Fruit fly (Drosophila melanogaster) whole organism, embryonic: ENCODE data around the gene Rlb1.
A peak's percentile ranks its signal among the peaks of the same experiment; 100 is the strongest.

Experiments
- CG11247 ChIP-seq: fragments of 200-800 bp; sonication (Bioruptor generic); IDR thresholded peaks from 2 replicates; pipeline ENCODE4 v1.3.6; 2022; ENCODE audit warnings: missing biosample characterization, missing genetic modification characterization
- CG12104 ChIP-seq: fragments of 200-800 bp; sonication (Bioruptor generic); optimal IDR thresholded peaks from 3 replicates; lab custom pipeline; 2016; ENCODE audit warnings: missing biosample characterization, missing genetic modification characterization
- CG12942 ChIP-seq: fragments of 200-800 bp; sonication (Bioruptor generic); optimal IDR thresholded peaks from 3 replicates; lab custom pipeline; 2016; ENCODE audit warnings: missing biosample characterization, missing genetic modification characterization
- CG13287 ChIP-seq: fragments of 200-800 bp; sonication (Bioruptor generic); IDR thresholded peaks from 2 replicates; pipeline ENCODE4 v1.3.6; 2022; ENCODE audit warnings: missing biosample characterization, missing genetic modification characterization; ENCODE audit not compliant: partially characterized antibody
- CG14441 ChIP-seq: fragments of 200-800 bp; sonication (Bioruptor generic); IDR thresholded peaks from 2 replicates; pipeline ENCODE4 v1.3.6; 2022; ENCODE audit warnings: missing biosample characterization, missing genetic modification characterization
- CG18599 ChIP-seq: fragments of 200-800 bp; sonication (Bioruptor generic); optimal IDR thresholded peaks from 3 replicates; lab custom pipeline; 2017; ENCODE audit warnings: missing biosample characterization, missing genetic modification characterization, mild to moderate bottlenecking, moderate library complexity, missing genetic modification reagents
- CG18619 ChIP-seq: fragments of 200-800 bp; sonication (Bioruptor generic); optimal IDR thresholded peaks from 3 replicates; lab custom pipeline; 2017; ENCODE audit warnings: missing biosample characterization, mild to moderate bottlenecking, missing genetic modification characterization
- CG33213 ChIP-seq: fragments of 200-800 bp; sonication (Bioruptor generic); optimal IDR thresholded peaks from 3 replicates; lab custom pipeline; 2016; ENCODE audit warnings: missing biosample characterization, missing genetic modification characterization
- CG34422 ChIP-seq: fragments of 200-800 bp; sonication (Bioruptor generic); IDR thresholded peaks from 3 replicates; pipeline ENCODE4 v1.3.6; 2022; ENCODE audit warnings: missing biosample characterization, missing genetic modification characterization
- CG8089 ChIP-seq: fragments of 200-800 bp; sonication (Bioruptor generic); optimal IDR thresholded peaks from 3 replicates; lab custom pipeline; 2016; ENCODE audit warnings: missing biosample characterization, missing genetic modification characterization
- CG9215 ChIP-seq: fragments of 200-800 bp; sonication (Bioruptor generic); IDR thresholded peaks from 2 replicates; pipeline ENCODE4 v1.3.6; 2022; ENCODE audit warnings: missing biosample characterization, missing genetic modification characterization
- CG9932 ChIP-seq: fragments of 200-800 bp; sonication (Bioruptor generic); IDR thresholded peaks from 2 replicates; pipeline ENCODE4 v1.3.6; 2022; ENCODE audit warnings: missing biosample characterization, missing genetic modification characterization
- D19B ChIP-seq: fragments of 200-800 bp; sonication (Bioruptor generic); optimal IDR thresholded peaks from 2 replicates; lab custom pipeline; 2017; ENCODE audit warnings: missing biosample characterization, mild to moderate bottlenecking, missing genetic modification characterization
- Deaf1 ChIP-seq: fragments of 200-800 bp; optimal IDR thresholded peaks from 3 replicates; lab custom pipeline; 2019; ENCODE audit warnings: missing biosample characterization, mild to moderate bottlenecking, missing genetic modification characterization, moderate library complexity
- Hr51 ChIP-seq, 2 experiments: fragments of 200-800 bp; sonication (Bioruptor generic); optimal IDR thresholded peaks; 2 replicates in 1 of 2; 3 replicates in 1 of 2; lab custom pipeline; 2016 to 2018; ENCODE audit warnings: missing biosample characterization in 2 of 2, missing genetic modification characterization in 2 of 2, mild to moderate bottlenecking in 1 of 2, moderate library complexity in 1 of 2
- Med ChIP-seq: fragments of 200-800 bp; sonication (Bioruptor generic); peaks from one replicate; lab custom pipeline; 2016; ENCODE audit warnings: missing biosample characterization, missing genetic modification characterization, mild to moderate bottlenecking, inconsistent platforms, moderate library complexity
- Oli ChIP-seq: fragments of 200-800 bp; sonication (Bioruptor generic); optimal IDR thresholded peaks from 2 replicates; lab custom pipeline; 2018; ENCODE audit warnings: missing biosample characterization, mild to moderate bottlenecking, missing genetic modification characterization, moderate library complexity
- Scr ChIP-seq: fragments of 200-800 bp; sonication (Bioruptor generic); IDR thresholded peaks from 2 replicates; pipeline ENCODE4 v1.3.6; 2022; ENCODE audit warnings: missing biosample characterization, missing genetic modification characterization; ENCODE audit not compliant: partially characterized antibody
- abd-A ChIP-seq: fragments of 200-800 bp; sonication (Bioruptor generic); optimal IDR thresholded peaks from 3 replicates; lab custom pipeline; 2019; ENCODE audit warnings: missing biosample characterization, mild to moderate bottlenecking, missing genetic modification characterization, moderate library complexity
- aop ChIP-seq: fragments of 200-800 bp; sonication (Bioruptor generic); IDR thresholded peaks from 2 replicates; pipeline ENCODE4 v1.3.6; 2022; ENCODE audit warnings: missing biosample characterization, missing genetic modification characterization
- cg ChIP-seq: fragments of 200-800 bp; sonication (Bioruptor generic); optimal IDR thresholded peaks from 3 replicates; lab custom pipeline; 2019; ENCODE audit warnings: missing biosample characterization, mild to moderate bottlenecking, missing genetic modification characterization, moderate library complexity
- chn ChIP-seq: fragments of 200-800 bp; sonication (Bioruptor generic); optimal IDR thresholded peaks from 2 replicates; lab custom pipeline; 2016; ENCODE audit warnings: missing biosample characterization, missing genetic modification characterization
- crol ChIP-seq: fragments of 200-800 bp; sonication (Bioruptor generic); IDR thresholded peaks from 2 replicates; pipeline ENCODE4 v1.3.6; 2022; ENCODE audit warnings: missing biosample characterization, missing genetic modification characterization
- jing ChIP-seq: fragments of 200-800 bp; sonication (Bioruptor generic); optimal IDR thresholded peaks from 2 replicates; lab custom pipeline; 2018; ENCODE audit warnings: missing biosample characterization, mild to moderate bottlenecking, missing genetic modification characterization
- lab ChIP-seq: fragments of 200-800 bp; sonication (Bioruptor generic); optimal IDR thresholded peaks from 3 replicates; lab custom pipeline; 2017; ENCODE audit warnings: missing biosample characterization, missing genetic modification characterization, mild to moderate bottlenecking, moderate library complexity, missing genetic modification reagents
- mirr ChIP-seq: fragments of 200-800 bp; sonication (Bioruptor generic); optimal IDR thresholded peaks from 3 replicates; lab custom pipeline; 2018; ENCODE audit warnings: missing biosample characterization, mild to moderate bottlenecking, missing genetic modification characterization
- nom ChIP-seq: fragments of 200-800 bp; sonication (Bioruptor generic); optimal IDR thresholded peaks from 2 replicates; lab custom pipeline; 2017; ENCODE audit warnings: missing biosample characterization, missing genetic modification characterization, mild to moderate bottlenecking, moderate library complexity, missing genetic modification reagents
- pb ChIP-seq: fragments of 200-800 bp; sonication (Bioruptor generic); optimal IDR thresholded peaks from 3 replicates; lab custom pipeline; 2016; ENCODE audit warnings: missing biosample characterization, missing genetic modification characterization
- pum ChIP-seq: fragments of 200-800 bp; sonication (Bioruptor generic); optimal IDR thresholded peaks from 2 replicates; lab custom pipeline; 2016; ENCODE audit warnings: missing biosample characterization, missing genetic modification characterization
- ranshi ChIP-seq: fragments of 200-800 bp; sonication (Bioruptor generic); IDR thresholded peaks from 2 replicates; pipeline ENCODE4 v1.3.6; 2022; ENCODE audit warnings: missing biosample characterization, missing genetic modification characterization
- row ChIP-seq: fragments of 200-800 bp; sonication (Bioruptor generic); IDR thresholded peaks from 3 replicates; pipeline ENCODE4 v1.3.6; 2022; ENCODE audit warnings: missing biosample characterization, missing genetic modification characterization
- sd ChIP-seq: fragments of 200-800 bp; sonication (Bioruptor generic); optimal IDR thresholded peaks from 3 replicates; lab custom pipeline; 2018; ENCODE audit warnings: missing biosample characterization, mild to moderate bottlenecking, missing genetic modification characterization, moderate library complexity
- seq ChIP-seq: fragments of 200-800 bp; sonication (Bioruptor generic); IDR thresholded peaks from 2 replicates; pipeline ENCODE4 v1.3.6; 2022; ENCODE audit warnings: missing biosample characterization, missing genetic modification characterization
- stwl ChIP-seq: fragments of 200-800 bp; sonication (Bioruptor generic); optimal IDR thresholded peaks from 3 replicates; lab custom pipeline; 2018; ENCODE audit warnings: missing biosample characterization, mild to moderate bottlenecking, missing genetic modification characterization, moderate library complexity
- zfh1 ChIP-seq: fragments of 200-800 bp; sonication (Bioruptor generic); IDR thresholded peaks from 3 replicates; pipeline ENCODE4 v1.3.6; 2022; ENCODE audit warnings: missing biosample characterization, missing genetic modification characterization
- zfh2 ChIP-seq: fragments of 200-800 bp; sonication (Bioruptor generic); optimal IDR thresholded peaks from 2 replicates; lab custom pipeline; 2016; ENCODE audit warnings: missing biosample characterization, missing genetic modification characterization

Rlb1 gene

DNA sequence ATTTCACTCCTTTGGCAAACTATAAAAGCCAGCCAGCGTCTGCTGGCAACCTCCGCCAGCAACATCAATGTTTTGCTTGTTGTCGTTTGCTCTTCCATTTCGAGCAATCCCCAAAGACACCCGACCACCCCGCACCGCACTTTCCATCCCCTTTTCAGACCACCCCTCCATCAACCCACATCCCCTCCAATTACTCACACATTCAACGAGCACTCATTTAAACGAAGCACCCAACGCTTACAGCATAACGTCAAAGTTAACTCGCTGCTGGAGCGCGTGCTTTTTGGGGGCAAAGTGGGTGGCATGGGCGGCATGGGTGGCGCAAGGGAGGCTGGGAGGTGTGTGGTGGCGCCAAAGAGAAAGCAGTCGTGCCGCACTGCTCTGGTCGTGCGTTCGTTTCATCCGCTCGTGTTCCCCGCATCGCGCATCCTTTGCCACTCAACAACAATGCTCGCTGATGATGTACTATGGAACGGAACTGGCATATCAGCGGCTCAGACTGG is 22.0 kb upstream of the Rlb1 start (continued):
- peak; percentile 48 for TF ChIP-seq Med (GFP tag; lab: Kevin White, UChicago)
- TF ChIP-seq CG13287 (GFP tag; lab: Robert Waterston, UW), result no peak
- no peak for TF ChIP-seq pum (GFP tag; lab: Kevin White, UChicago)
- TF ChIP-seq CG9932, result peak; percentile 16; the same call in 1 of the 2 replicates

DNA sequence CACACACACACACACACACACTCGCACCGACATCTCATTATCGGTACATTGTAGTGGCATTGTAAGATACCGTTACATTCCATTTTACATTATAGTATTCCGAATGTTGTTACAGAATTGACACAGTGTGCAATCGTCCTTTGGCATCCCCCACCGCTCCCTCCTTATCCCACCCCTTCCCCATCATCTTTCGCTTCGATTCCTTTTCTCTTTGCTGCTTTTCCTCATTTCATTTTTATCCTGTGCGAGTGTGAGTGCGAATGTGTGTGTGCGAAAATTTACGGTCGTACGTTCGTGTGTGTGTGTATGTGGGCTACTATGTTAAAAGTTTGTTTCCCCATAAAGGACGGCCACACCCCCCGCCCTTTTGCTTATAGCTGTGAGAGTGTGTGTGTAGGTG is 21.0 kb upstream of the Rlb1 start:
- TF ChIP-seq pb (GFP tag; lab: Kevin White, UChicago) (no peak), lab (GFP tag; lab: Kevin White, UChicago) (peak; percentile 11), CG18599 (peak; percentile 28), stwl (tag; lab: Kevin White, UChicago) (no peak), CG11247 (no peak), Hr51 (GFP tag; optimal IDR thresholded peaks at IDR 0.05; lab: Kevin White, UChicago) (no peak), CG14441 (GFP tag; lab: Robert Waterston, UW) (no peak), CG34422 (GFP tag; lab: Robert Waterston, UW) (no peak), Oli (tag; lab: Kevin White, UChicago) (no peak), nom (no peak), jing (GFP tag; lab: Kevin White, UChicago) (no peak), crol (GFP tag; lab: Robert Waterston, UW) (peak; percentile 65), sd (peak; percentile 13), CG18619 (GFP tag; lab: Kevin White, UChicago) (no peak), abd-A (peak; percentile 95), cg (GFP tag; lab: Kevin White, UChicago) (peak; percentile 43), D19B (no peak), mirr (GFP tag; lab: Kevin White, UChicago) (peak; percentile 45), chn (no peak), CG12942 (GFP tag; lab: Kevin White, UChicago) (no peak), seq (GFP tag; lab: Robert Waterston, UW) (0 out of 2 replicates have a peak, but pooled peaks have one; percentile 13), zfh1 (GFP tag; lab: Robert Waterston, UW) (no peak), CG8089 (GFP tag; lab: Kevin White, UChicago) (no peak), Scr (GFP tag; lab: Robert Waterston, UW) (no peak), CG9215 (GFP tag; lab: Robert Waterston, UW) (no peak), zfh2 (GFP tag; lab: Kevin White, UChicago) (no peak), Deaf1 (peak; percentile 52), pum (GFP tag; lab: Kevin White, UChicago) (no peak), CG12104 (GFP tag; lab: Kevin White, UChicago) (no peak), ranshi (GFP tag; lab: Robert Waterston, UW) (0 out of 2 replicates have a peak, but pooled peaks have one; percentile 10), CG9932 (0 out of 2 replicates have a peak, but pooled peaks have one; percentile 25), row (GFP tag; lab: Robert Waterston, UW) (0 out of 3 replicates have a peak, but pooled peaks have one; percentile 33), aop (no peak), CG33213 (no peak)
